Worm (Caenorhabditis elegans) whole organism, young adult: Measurements from ENCODE around the gene T03G6.3.
A peak's percentile ranks its signal among the peaks of the same experiment; 100 is the strongest.

Experiments used
- B0336.3 ChIP-seq: fragments of 200-800 bp; sonication (Bioruptor generic); IDR thresholded peaks from 2 replicates; pipeline ENCODE4 v1.3.6; 2022; ENCODE audit warnings: missing genetic modification characterization, missing compliant biosample characterization
- C06A6.2 ChIP-seq: fragments of 200-800 bp; sonication (Bioruptor generic); conservative IDR thresholded peaks from 2 replicates; pipeline ENCODE4 v1.3.6; 2022; ENCODE audit warnings: missing genetic modification characterization, missing compliant biosample characterization
- Y95B8A.8 ChIP-seq: fragments of 200-800 bp; sonication (Bioruptor generic); IDR thresholded peaks from 2 replicates; pipeline ENCODE4 v1.3.6; 2022; ENCODE audit warnings: missing genetic modification reagents, missing genetic modification characterization, missing compliant biosample characterization
- ama-1 ChIP-seq, 3 experiments: fragments of 150-350 bp in 1 of 3; sonication (generic microtip) in 2 of 3; optimal IDR thresholded peaks; 2 replicates each; lab custom pipeline; 2014 to 2018; ENCODE audit warnings: missing biosample characterization in 2 of 3, missing genetic modification characterization in 2 of 3, missing genetic modification reagents in 2 of 3
- nhr-27 ChIP-seq: fragments of 200-800 bp; sonication (Bioruptor generic); optimal IDR thresholded peaks from 2 replicates; lab custom pipeline; 2018; ENCODE audit warnings: mild to moderate bottlenecking, missing genetic modification characterization, moderate library complexity, missing compliant biosample characterization
- pbrm-1 ChIP-seq: fragments of 200-800 bp; sonication (Bioruptor generic); IDR thresholded peaks from 2 replicates; pipeline ENCODE4 v1.3.6; 2022; ENCODE audit warnings: missing genetic modification reagents, missing genetic modification characterization, missing compliant biosample characterization
- snpc-4 ChIP-seq, 5 experiments: fragments of 150-350 bp in 1 of 5; sonication (generic microtip) in 4 of 5; optimal IDR thresholded peaks; 2 replicates each; lab custom pipeline; 2014 to 2018; ENCODE audit warnings: missing genetic modification characterization in 5 of 5, missing biosample characterization in 3 of 5, antibody characterized with exemption in 2 of 5, mild to moderate bottlenecking in 2 of 5, missing compliant biosample characterization in 2 of 5, missing genotype in 2 of 5, moderate library complexity in 2 of 5, missing genetic modification reagents in 1 of 5

DNA sequence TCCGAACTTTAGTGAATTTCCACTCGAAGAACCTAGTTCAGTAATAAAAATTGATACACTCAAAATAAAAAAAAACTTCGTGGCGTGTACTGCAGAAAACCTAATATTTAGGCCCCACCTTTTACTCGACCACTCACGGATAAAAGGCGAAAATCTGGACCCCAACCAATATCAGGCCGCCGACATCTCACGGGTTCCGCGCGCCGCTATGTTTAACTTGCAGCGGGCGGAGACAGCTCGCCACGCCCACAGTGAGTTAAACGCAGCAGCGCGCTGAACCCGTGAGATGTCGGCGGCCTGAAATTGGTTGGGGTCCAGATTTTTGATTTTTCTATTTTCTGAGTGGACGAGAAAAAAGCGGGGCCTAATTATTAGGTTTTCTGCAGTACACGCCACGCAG lies 17.3 kb upstream of the T03G6.3 start:
- TF ChIP-seq pbrm-1 (GFP tag; lab: Robert Waterston, UW): no peak
- TF ChIP-seq snpc-4 (GFP tag; optimal IDR thresholded peaks at IDR 0.05; lab: Kevin White, UChicago): no peak
- TF ChIP-seq snpc-4 (tag; optimal IDR thresholded peaks at IDR 0.05; lab: Kevin White, UChicago): peak in 2 of 4 experiments; percentile 64 to 73
- TF ChIP-seq C06A6.2 (GFP tag; lab: Robert Waterston, UW): no peak
- TF ChIP-seq ama-1 (optimal IDR thresholded peaks at IDR 0.05; lab: Kevin White, UChicago): no peak
- TF ChIP-seq ama-1 (GFP tag; optimal IDR thresholded peaks at IDR 0.05; lab: Kevin White, UChicago): no peak
- TF ChIP-seq nhr-27 (tag; lab: Kevin White, UChicago): no peak
- TF ChIP-seq Y95B8A.8 (GFP tag; lab: Robert Waterston, UW): no peak
- no peak for TF ChIP-seq B0336.3 (GFP tag; lab: Robert Waterston, UW)
